Fruit fly (Drosophila melanogaster) whole organism, embryonic: Measurements from ENCODE around the gene 14-3-3epsilon.

ENCODE experiments used
- Atf-2 ChIP-seq: fragments of 200-800 bp; sonication (Bioruptor generic); optimal IDR thresholded peaks from 2 replicates; lab custom pipeline; 2016; ENCODE audit warnings: missing biosample characterization, missing genetic modification characterization
- CG10147 ChIP-seq: fragments of 200-800 bp; sonication (Bioruptor generic); optimal IDR thresholded peaks from 2 replicates; lab custom pipeline; 2019; ENCODE audit warnings: missing biosample characterization, mild to moderate bottlenecking, missing genetic modification characterization, moderate library complexity
- CG14441 ChIP-seq: fragments of 200-800 bp; sonication (Bioruptor generic); IDR thresholded peaks from 2 replicates; pipeline ENCODE4 v1.3.6; 2022; ENCODE audit warnings: missing biosample characterization, missing genetic modification characterization
- CG15073 ChIP-seq: fragments of 200-800 bp; sonication (Bioruptor generic); optimal IDR thresholded peaks from 2 replicates; lab custom pipeline; 2016; ENCODE audit warnings: missing biosample characterization, missing genetic modification characterization
- CG15479 ChIP-seq: fragments of 200-800 bp; sonication (Bioruptor generic); optimal IDR thresholded peaks from 3 replicates; lab custom pipeline; 2019; ENCODE audit warnings: missing biosample characterization, mild to moderate bottlenecking, missing genetic modification characterization, moderate library complexity
- CG15514 ChIP-seq: fragments of 200-800 bp; sonication (Bioruptor generic); optimal IDR thresholded peaks from 3 replicates; lab custom pipeline; 2017; ENCODE audit warnings: missing biosample characterization, missing genetic modification characterization, mild to moderate bottlenecking, moderate library complexity, missing genetic modification reagents
- CG17186 ChIP-seq: fragments of 200-800 bp; sonication (Bioruptor generic); optimal IDR thresholded peaks from 3 replicates; lab custom pipeline; 2017; ENCODE audit warnings: missing biosample characterization, missing genetic modification reagents, missing genetic modification characterization
- CG17361 ChIP-seq: fragments of 200-800 bp; sonication (Bioruptor generic); IDR thresholded peaks from 3 replicates; pipeline ENCODE4 v1.3.6; 2022; ENCODE audit warnings: missing biosample characterization, missing genetic modification characterization
- CG1792 ChIP-seq: fragments of 200-800 bp; sonication (Bioruptor generic); optimal IDR thresholded peaks from 2 replicates; lab custom pipeline; 2016; ENCODE audit warnings: missing biosample characterization, missing genetic modification characterization
- CG1832 ChIP-seq: fragments of 200-800 bp; sonication (Bioruptor generic); optimal IDR thresholded peaks from 2 replicates; lab custom pipeline; 2017; ENCODE audit warnings: missing biosample characterization, mild to moderate bottlenecking, missing genetic modification characterization, inconsistent platforms
- CG2129 ChIP-seq: fragments of 200-800 bp; sonication (Bioruptor generic); IDR thresholded peaks from 2 replicates; pipeline ENCODE4 v1.3.6; 2022; ENCODE audit warnings: missing biosample characterization, missing genetic modification characterization; ENCODE audit not compliant: partially characterized antibody
- CG34224 ChIP-seq: fragments of 200-800 bp; sonication (Bioruptor generic); IDR thresholded peaks from 3 replicates; pipeline ENCODE4 v1.3.6; 2022; ENCODE audit warnings: missing biosample characterization, missing genetic modification characterization; ENCODE audit not compliant: partially characterized antibody
- CG3838 ChIP-seq: fragments of 200-800 bp; sonication (Bioruptor generic); optimal IDR thresholded peaks from 3 replicates; lab custom pipeline; 2016; ENCODE audit warnings: missing biosample characterization, missing genetic modification characterization
- CG42726 ChIP-seq: fragments of 200-800 bp; sonication (Bioruptor generic); IDR thresholded peaks from 2 replicates; pipeline ENCODE4 v1.3.6; 2022; ENCODE audit warnings: missing biosample characterization, missing genetic modification characterization; ENCODE audit not compliant: partially characterized antibody
- CG6813 ChIP-seq: fragments of 200-800 bp; sonication (Bioruptor generic); optimal IDR thresholded peaks from 2 replicates; lab custom pipeline; 2017; ENCODE audit warnings: missing biosample characterization, missing genetic modification characterization, mild to moderate bottlenecking, moderate library complexity, missing genetic modification reagents
- CTCF ChIP-seq: fragments of 200-800 bp; sonication (Bioruptor generic); optimal IDR thresholded peaks from 2 replicates; lab custom pipeline; 2017; ENCODE audit warnings: missing biosample characterization, mild to moderate bottlenecking, missing genetic modification characterization, moderate library complexity
- CkIIα-i1 ChIP-seq: fragments of 200-800 bp; sonication (Bioruptor generic); IDR thresholded peaks from 2 replicates; pipeline ENCODE4 v1.3.6; 2022; ENCODE audit warnings: missing biosample characterization, missing genetic modification characterization
- Dbx ChIP-seq: fragments of 200-800 bp; sonication (Bioruptor generic); IDR thresholded peaks from 3 replicates; pipeline ENCODE4 v1.3.6; 2022; ENCODE audit warnings: missing biosample characterization, missing genetic modification characterization
- Doc2 ChIP-seq: fragments of 200-800 bp; sonication (Bioruptor generic); IDR thresholded peaks from 2 replicates; pipeline ENCODE4 v1.3.6; 2022; ENCODE audit warnings: missing biosample characterization, missing genetic modification characterization
- Dp ChIP-seq: fragments of 200-800 bp; sonication (Bioruptor generic); optimal IDR thresholded peaks from 2 replicates; lab custom pipeline; 2018; ENCODE audit warnings: missing biosample characterization, mild to moderate bottlenecking, missing genetic modification characterization, moderate library complexity
- HLH54F ChIP-seq: fragments of 200-800 bp; sonication (Bioruptor generic); optimal IDR thresholded peaks from 3 replicates; lab custom pipeline; 2016; ENCODE audit warnings: missing biosample characterization, missing genetic modification characterization
- Hmr ChIP-seq: fragments of 200-800 bp; sonication (Bioruptor generic); optimal IDR thresholded peaks from 3 replicates; lab custom pipeline; 2017; ENCODE audit warnings: mild to moderate bottlenecking, missing biosample characterization, missing genetic modification reagents, missing genetic modification characterization
- Hr39 ChIP-seq: fragments of >200 bp; optimal IDR thresholded peaks from 2 replicates; lab custom pipeline; 2017
- Hr51 ChIP-seq, 2 experiments: fragments of 200-800 bp; sonication (Bioruptor generic); optimal IDR thresholded peaks; 2 replicates in 1 of 2; 3 replicates in 1 of 2; lab custom pipeline; 2016 to 2018; ENCODE audit warnings: missing biosample characterization in 2 of 2, missing genetic modification characterization in 2 of 2, mild to moderate bottlenecking in 1 of 2, moderate library complexity in 1 of 2
- MBD-R2 ChIP-seq: fragments of 200-800 bp; sonication (Bioruptor generic); IDR thresholded peaks from 2 replicates; pipeline ENCODE4 v1.3.6; 2022; ENCODE audit warnings: missing biosample characterization, missing genetic modification characterization
- Max ChIP-seq: fragments of 200-800 bp; sonication (Bioruptor generic); optimal IDR thresholded peaks from 2 replicates; lab custom pipeline; 2016; ENCODE audit warnings: missing biosample characterization, mild to moderate bottlenecking, missing genetic modification characterization
- Mes4 ChIP-seq: fragments of 200-800 bp; sonication (Bioruptor generic); optimal IDR thresholded peaks from 2 replicates; lab custom pipeline; 2016; ENCODE audit warnings: missing biosample characterization, missing genetic modification characterization
- Nf-YA ChIP-seq: fragments of 200-800 bp; sonication (Bioruptor generic); IDR thresholded peaks from 2 replicates; pipeline ENCODE4 v1.3.6; 2022; ENCODE audit warnings: missing biosample characterization, missing genetic modification characterization
- Six4 ChIP-seq: fragments of 200-800 bp; sonication (Bioruptor generic); optimal IDR thresholded peaks from 2 replicates; lab custom pipeline; 2016; ENCODE audit warnings: missing biosample characterization, missing genetic modification characterization
- Sox102F ChIP-seq: fragments of 200-800 bp; sonication (Bioruptor generic); optimal IDR thresholded peaks from 2 replicates; lab custom pipeline; 2018; ENCODE audit warnings: missing biosample characterization, mild to moderate bottlenecking, missing genetic modification characterization, moderate library complexity
- btn ChIP-seq: fragments of 200-800 bp; sonication (Bioruptor generic); optimal IDR thresholded peaks from 2 replicates; lab custom pipeline; 2016; ENCODE audit warnings: missing biosample characterization, missing genetic modification characterization
- cas ChIP-seq: fragments of 200-800 bp; sonication (Bioruptor generic); IDR thresholded peaks from 2 replicates; pipeline ENCODE4 v1.3.6; 2022; ENCODE audit warnings: missing biosample characterization, missing genetic modification characterization
- chm ChIP-seq: fragments of 200-800 bp; sonication (Bioruptor generic); IDR thresholded peaks from 2 replicates; pipeline ENCODE4 v1.3.6; 2022; ENCODE audit warnings: missing biosample characterization, missing genetic modification characterization
- crc ChIP-seq: fragments of 200-800 bp; sonication (Bioruptor generic); optimal IDR thresholded peaks from 2 replicates; lab custom pipeline; 2016; ENCODE audit warnings: missing biosample characterization, missing genetic modification characterization
- dimm ChIP-seq: fragments of 200-800 bp; sonication (Bioruptor generic); IDR thresholded peaks from 2 replicates; pipeline ENCODE4 v1.3.6; 2022; ENCODE audit warnings: missing biosample characterization, missing genetic modification characterization
- gro ChIP-seq: fragments of 200-800 bp; sonication (Bioruptor generic); optimal IDR thresholded peaks from 2 replicates; lab custom pipeline; 2016; ENCODE audit warnings: missing biosample characterization, missing genetic modification characterization
- hkb ChIP-seq, 2 experiments: fragments of 200-800 bp in 1 of 2; fragments of >200 bp in 1 of 2; sonication (Bioruptor generic) in 1 of 2; IDR thresholded peaks in 1 of 2; optimal IDR thresholded peaks in 1 of 2; 2 replicates each; pipeline versions ENCODE4 v1.3.6 to Lab custom; 2017 to 2022; ENCODE audit warnings: missing biosample characterization in 1 of 2, missing genetic modification characterization in 1 of 2
- jigr1 ChIP-seq: fragments of 200-800 bp; sonication (Bioruptor generic); IDR thresholded peaks from 3 replicates; pipeline ENCODE4 v1.3.6; 2022; ENCODE audit warnings: missing biosample characterization, missing genetic modification characterization
- knrl ChIP-seq: fragments of 200-800 bp; sonication (Bioruptor generic); IDR thresholded peaks from 3 replicates; pipeline ENCODE4 v1.3.6; 2022; ENCODE audit warnings: missing biosample characterization, missing genetic modification characterization; ENCODE audit not compliant: partially characterized antibody
- nom ChIP-seq: fragments of 200-800 bp; sonication (Bioruptor generic); optimal IDR thresholded peaks from 2 replicates; lab custom pipeline; 2017; ENCODE audit warnings: missing biosample characterization, missing genetic modification characterization, mild to moderate bottlenecking, moderate library complexity, missing genetic modification reagents
- pb ChIP-seq: fragments of 200-800 bp; sonication (Bioruptor generic); optimal IDR thresholded peaks from 3 replicates; lab custom pipeline; 2016; ENCODE audit warnings: missing biosample characterization, missing genetic modification characterization
- run ChIP-seq: fragments of 200-800 bp; sonication (Bioruptor generic); optimal IDR thresholded peaks from 3 replicates; lab custom pipeline; 2018; ENCODE audit warnings: missing biosample characterization, mild to moderate bottlenecking, missing genetic modification characterization
- slbo ChIP-seq: fragments of 200-800 bp; sonication (Bioruptor generic); IDR thresholded peaks from 2 replicates; pipeline ENCODE4 v1.3.6; 2022; ENCODE audit warnings: missing biosample characterization, missing genetic modification characterization
- slou ChIP-seq: fragments of 200-800 bp; sonication (Bioruptor generic); optimal IDR thresholded peaks from 3 replicates; lab custom pipeline; 2016; ENCODE audit warnings: missing biosample characterization, missing genetic modification characterization
- stwl ChIP-seq: fragments of 200-800 bp; sonication (Bioruptor generic); optimal IDR thresholded peaks from 3 replicates; lab custom pipeline; 2018; ENCODE audit warnings: missing biosample characterization, mild to moderate bottlenecking, missing genetic modification characterization, moderate library complexity
- tio ChIP-seq: fragments of 200-800 bp; sonication (Bioruptor generic); optimal IDR thresholded peaks from 2 replicates; lab custom pipeline; 2017; ENCODE audit warnings: missing biosample characterization, missing genetic modification characterization, inconsistent platforms
- tna ChIP-seq: fragments of 200-800 bp; sonication (Bioruptor generic); IDR thresholded peaks from 2 replicates; pipeline ENCODE4 v1.3.6; 2022; ENCODE audit warnings: missing biosample characterization, missing genetic modification characterization; ENCODE audit not compliant: partially characterized antibody
- toy ChIP-seq: fragments of 200-800 bp; sonication (Bioruptor generic); IDR thresholded peaks from 2 replicates; pipeline ENCODE4 v1.3.6; 2022; ENCODE audit warnings: missing biosample characterization, missing genetic modification characterization
- unc-4 ChIP-seq: fragments of 200-800 bp; sonication (Bioruptor generic); IDR thresholded peaks from 2 replicates; pipeline ENCODE4 v1.3.6; 2022; ENCODE audit warnings: missing biosample characterization, missing genetic modification characterization; ENCODE audit not compliant: partially characterized antibody
- vnd ChIP-seq: fragments of 200-800 bp; sonication (Bioruptor generic); IDR thresholded peaks from 3 replicates; pipeline ENCODE4 v1.3.6; 2022; ENCODE audit warnings: missing biosample characterization, missing genetic modification characterization; ENCODE audit not compliant: partially characterized antibody
- zfh2 ChIP-seq: fragments of 200-800 bp; sonication (Bioruptor generic); optimal IDR thresholded peaks from 2 replicates; lab custom pipeline; 2016; ENCODE audit warnings: missing biosample characterization, missing genetic modification characterization

Gene 14-3-3epsilon

dm6 chr3R:18223434-18223833 lies 18.9 kb upstream of the 14-3-3epsilon start, which contains the start of the genes mTerf5 and Non3 (continued):
- TF ChIP-seq crc (GFP tag; lab: Kevin White, UChicago): no peak
- no peak for TF ChIP-seq slou (GFP tag; lab: Kevin White, UChicago)
- no peak for TF ChIP-seq CG3838 (GFP tag; lab: Kevin White, UChicago)
- peak; percentile 86 for TF ChIP-seq vnd (GFP tag; lab: Robert Waterston, UW)
- TF ChIP-seq tna (GFP tag; lab: Robert Waterston, UW): peak; percentile 52; the same call in 1 of the 2 replicates
- TF ChIP-seq knrl (GFP tag; lab: Robert Waterston, UW): peak; percentile 92
- TF ChIP-seq Six4 (GFP tag; lab: Kevin White, UChicago): peak; percentile 51
- TF ChIP-seq CG2129: peak; percentile 91
- TF ChIP-seq Hr51 (GFP tag; optimal IDR thresholded peaks at IDR 0.05; lab: Kevin White, UChicago): peak in 1 of 2 experiments; percentile 46
- peak; percentile 86 for TF ChIP-seq MBD-R2
- no peak for TF ChIP-seq Atf-2 (GFP tag; lab: Kevin White, UChicago)
- TF ChIP-seq Hmr: peak; percentile 60
- TF ChIP-seq CG15514 (GFP tag; lab: Kevin White, UChicago): peak; percentile 62
- TF ChIP-seq CkIIα-i1: no peak
- TF ChIP-seq cas: no peak
- no peak for TF ChIP-seq jigr1
- no peak for TF ChIP-seq btn
- no peak for TF ChIP-seq CG1832
- TF ChIP-seq CG17186 (GFP tag; lab: Kevin White, UChicago): peak; percentile 33
- TF ChIP-seq Doc2: no peak
- no peak for TF ChIP-seq Nf-YA (GFP tag; lab: Robert Waterston, UW)
- peak; percentile 90 for TF ChIP-seq CG34224 (GFP tag; lab: Robert Waterston, UW)
- TF ChIP-seq tio: no peak
- peak; percentile 14 for TF ChIP-seq pb (GFP tag; lab: Kevin White, UChicago)
- peak; percentile 64 for TF ChIP-seq Sox102F
- TF ChIP-seq toy: no peak
- TF ChIP-seq CG10147 (GFP tag; lab: Kevin White, UChicago): peak; percentile 68
- TF ChIP-seq CG14441: peak; percentile 50; the same call in 1 of the 2 replicates
- no peak for TF ChIP-seq Hr39 (lab: Kevin White, UChicago)
- peak; percentile 67 for TF ChIP-seq stwl (tag; lab: Kevin White, UChicago)
- TF ChIP-seq CG1792 (GFP tag; lab: Kevin White, UChicago): no peak
- no peak for TF ChIP-seq CG15073
- no peak for TF ChIP-seq Mes4
- no peak for TF ChIP-seq gro
- peak; percentile 82 for TF ChIP-seq Max
- no peak for TF ChIP-seq run (tag; lab: Kevin White, UChicago)
- TF ChIP-seq CG15479 (GFP tag; lab: Kevin White, UChicago): no peak
- TF ChIP-seq Dbx (GFP tag; lab: Robert Waterston, UW): peak; percentile 59; the same call in 2 of the 3 replicates
- peak; percentile 45 for TF ChIP-seq zfh2 (GFP tag; lab: Kevin White, UChicago)
- no peak for TF ChIP-seq hkb (optimal IDR thresholded peaks at IDR 0.05; lab: Kevin White, UChicago)
- peak; percentile 66 for TF ChIP-seq hkb (GFP tag; IDR thresholded peaks at IDR 0.05; lab: Robert Waterston, UW)
- TF ChIP-seq Dp (GFP tag; lab: Kevin White, UChicago): peak; percentile 31
- TF ChIP-seq HLH54F (GFP tag; lab: Kevin White, UChicago): peak; percentile 33
- TF ChIP-seq unc-4 (GFP tag; lab: Robert Waterston, UW): peak; percentile 90
- TF ChIP-seq slbo (GFP tag; lab: Robert Waterston, UW): peak; percentile 67; the same call in 1 of the 2 replicates
- TF ChIP-seq CG17361: peak; percentile 58; the same call in 2 of the 3 replicates
- no peak for TF ChIP-seq dimm (GFP tag; lab: Robert Waterston, UW)
- peak; percentile 27 for TF ChIP-seq nom
- TF ChIP-seq chm: no peak
- TF ChIP-seq CG42726: 0 out of 2 replicates have a peak, but pooled peaks have one; percentile 43
- no peak for TF ChIP-seq CG6813 (GFP tag; lab: Kevin White, UChicago)
- no peak for TF ChIP-seq CTCF (GFP tag; lab: Kevin White, UChicago)
